Fruit fly (Drosophila melanogaster) whole organism, embryonic: ENCODE results near the gene CG10343.

Source experiments
- CG11247 ChIP-seq: fragments of 200-800 bp; sonication (Bioruptor generic); IDR thresholded peaks from 2 replicates; pipeline ENCODE4 v1.3.6; 2022; ENCODE audit warnings: missing biosample characterization, missing genetic modification characterization
- CG11723 ChIP-seq: fragments of 200-800 bp; sonication (Bioruptor generic); optimal IDR thresholded peaks from 2 replicates; lab custom pipeline; 2017; ENCODE audit warnings: missing biosample characterization, mild to moderate bottlenecking, missing genetic modification characterization
- CG5953 ChIP-seq: fragments of 200-800 bp; sonication (Bioruptor generic); IDR thresholded peaks from 2 replicates; pipeline ENCODE4 v1.3.6; 2022; ENCODE audit warnings: missing biosample characterization, missing genetic modification characterization
- Hand ChIP-seq: fragments of 200-800 bp; sonication (Bioruptor generic); optimal IDR thresholded peaks from 2 replicates; lab custom pipeline; 2017; ENCODE audit warnings: mild to moderate bottlenecking, missing biosample characterization, missing genetic modification reagents, missing genetic modification characterization
- Kr ChIP-seq: fragments of 200-800 bp; sonication (Bioruptor generic); optimal IDR thresholded peaks from 2 replicates; lab custom pipeline; 2017; ENCODE audit warnings: missing biosample characterization, mild to moderate bottlenecking, missing genetic modification characterization
- Sin3A ChIP-seq: fragments of >200 bp; optimal IDR thresholded peaks from 2 replicates; lab custom pipeline; 2018
- YL-1 ChIP-seq: fragments of 200-800 bp; sonication (Bioruptor generic); optimal IDR thresholded peaks from 3 replicates; lab custom pipeline; 2017; ENCODE audit warnings: missing biosample characterization, mild to moderate bottlenecking, missing genetic modification characterization
- grau ChIP-seq: fragments of 200-800 bp; optimal IDR thresholded peaks from 3 replicates; lab custom pipeline; 2019; ENCODE audit warnings: missing biosample characterization, mild to moderate bottlenecking, missing genetic modification characterization, moderate library complexity
- sd ChIP-seq: fragments of 200-800 bp; sonication (Bioruptor generic); optimal IDR thresholded peaks from 3 replicates; lab custom pipeline; 2018; ENCODE audit warnings: missing biosample characterization, mild to moderate bottlenecking, missing genetic modification characterization, moderate library complexity
- slp2 ChIP-seq: fragments of 200-800 bp; sonication (Bioruptor generic); optimal IDR thresholded peaks from 2 replicates; lab custom pipeline; 2016; ENCODE audit warnings: missing biosample characterization, missing genetic modification characterization

dm6 chr2L:18743896-18744295 lies 40.6 kb downstream of the CG10343 start:
- no peak for TF ChIP-seq Hand (GFP tag; lab: Kevin White, UChicago)
- no peak for TF ChIP-seq Kr (GFP tag; lab: Kevin White, UChicago)
- TF ChIP-seq slp2: no peak
- TF ChIP-seq grau: no peak
- TF ChIP-seq CG11247: no peak
- TF ChIP-seq YL-1: no peak
- TF ChIP-seq CG5953 (GFP tag; lab: Robert Waterston, UW): no peak
- TF ChIP-seq sd (tag; lab: Kevin White, UChicago): no peak
- TF ChIP-seq CG11723 (GFP tag; lab: Kevin White, UChicago): no peak
- no peak for TF ChIP-seq Sin3A (lab: Kevin White, UChicago)
